Worm (Caenorhabditis elegans): ENCODE measurements around the gene spc-1.

DNA sequence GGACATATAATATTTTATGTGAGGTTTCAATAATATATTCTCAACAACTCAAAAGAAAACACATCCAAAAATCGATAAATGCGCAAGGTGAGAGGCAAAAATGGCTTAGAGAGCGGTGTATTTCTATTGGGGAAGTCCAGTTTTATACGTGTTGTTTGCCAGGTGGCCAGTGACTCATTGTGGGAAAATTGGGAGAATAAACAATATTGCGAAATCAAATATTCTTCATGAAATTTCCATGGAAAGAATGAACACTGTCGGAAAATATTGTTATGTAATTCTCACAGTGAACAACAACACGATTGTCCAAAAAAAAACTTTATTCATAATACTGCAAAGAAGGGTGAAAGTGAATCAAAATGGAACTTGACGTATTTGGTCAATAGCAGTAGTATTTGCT is 39.2 kb downstream of the spc-1 start:
- TF ChIP-seq T22C8.4 (GFP tag; IDR thresholded peaks at IDR 0.05) (no peak), cog-1 (tag; optimal IDR thresholded peaks at IDR 0.05) (no peak)
